Worm (Caenorhabditis elegans): ENCODE data around the gene clec-51.

DNA sequence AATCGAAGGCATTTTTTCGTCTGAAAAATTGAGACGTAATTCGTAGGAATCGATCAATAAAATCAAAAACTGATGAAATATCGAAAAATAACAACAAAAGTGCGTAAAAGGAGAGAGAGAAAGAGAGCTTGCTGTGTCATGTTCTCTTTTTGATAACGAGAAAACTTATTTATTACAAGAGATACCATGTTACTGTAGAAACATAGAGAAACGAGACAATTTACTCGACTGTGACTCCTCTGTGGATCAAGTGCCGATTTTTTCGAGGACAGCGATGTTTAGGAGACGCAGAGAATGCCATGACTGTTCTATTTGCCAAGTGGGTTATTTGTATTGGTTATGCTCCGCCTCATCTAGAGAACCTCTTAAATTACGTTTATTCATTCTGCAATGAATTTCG lies 30.1 kb downstream of the clec-51 start, which contains the start of gene sph-1:
- TF ChIP-seq elt-2 (tag; optimal IDR thresholded peaks at IDR 0.05) = peak; percentile 58
- no peak for TF ChIP-seq unc-55 (GFP tag; optimal IDR thresholded peaks at IDR 0.05)
- TF ChIP-seq nfya-1 (tag; optimal IDR thresholded peaks at IDR 0.05) = no peak
- TF ChIP-seq sox-4 (tag; optimal IDR thresholded peaks at IDR 0.05) = no peak
- TF ChIP-seq madf-2 (tag; optimal IDR thresholded peaks at IDR 0.05) = no peak
- no peak for TF ChIP-seq C38D4.7 (GFP tag; optimal IDR thresholded peaks at IDR 0.05)
- TF ChIP-seq dve-1 (tag; optimal IDR thresholded peaks at IDR 0.05) = peak; percentile 31
- TF ChIP-seq ceh-18 (tag; optimal IDR thresholded peaks at IDR 0.05) = no peak
- no peak for TF ChIP-seq ceh-6 (GFP tag; optimal IDR thresholded peaks at IDR 0.05)
- TF ChIP-seq ets-4 (tag; optimal IDR thresholded peaks at IDR 0.05) = no peak
- TF ChIP-seq pag-3 (tag; optimal IDR thresholded peaks at IDR 0.05; ENCODE audit: borderline replicate concordance) = no peak
